Fruit fly (Drosophila melanogaster) whole organism, wandering third instar larva: ENCODE measurements around the gene CG18661.

ENCODE experiments used
- Abd-B ChIP-seq: fragments of >200 bp; optimal IDR thresholded peaks from 2 replicates; lab custom pipeline; 2017; ENCODE audit warnings: missing biosample characterization, missing genetic modification characterization
- CG32264 ChIP-seq: fragments of 200-800 bp; sonication (Bioruptor generic); optimal IDR thresholded peaks from 2 replicates; lab custom pipeline; 2016; ENCODE audit warnings: missing biosample characterization, missing genetic modification characterization
- CG9705 ChIP-seq: fragments of 200-800 bp; sonication (Bioruptor generic); optimal IDR thresholded peaks from 2 replicates; lab custom pipeline; 2018; ENCODE audit warnings: missing biosample characterization, mild to moderate bottlenecking, missing genetic modification characterization
- CrebA ChIP-seq: fragments of 200-800 bp; sonication (Bioruptor generic); optimal IDR thresholded peaks from 2 replicates; lab custom pipeline; 2016; ENCODE audit warnings: missing biosample characterization, mild to moderate bottlenecking, missing genetic modification characterization, borderline replicate concordance
- Dfd ChIP-seq: fragments of >200 bp; optimal IDR thresholded peaks from 2 replicates; lab custom pipeline; 2017; ENCODE audit warnings: missing biosample characterization, missing genetic modification characterization
- Dif ChIP-seq: fragments of 200-275, 200-300 bp; sonication (Bioruptor generic); optimal IDR thresholded peaks from 2 replicates; lab custom pipeline; 2018; ENCODE audit warnings: missing biosample characterization, missing genetic modification characterization; ENCODE audit not compliant: partially characterized antibody
- GATAd ChIP-seq: sonication (Bioruptor generic); optimal IDR thresholded peaks from 2 replicates; lab custom pipeline; 2016; ENCODE audit warnings: missing biosample characterization, missing genetic modification characterization
- HLH106 ChIP-seq: fragments of 200-800 bp; optimal IDR thresholded peaks from 3 replicates; lab custom pipeline; 2019; ENCODE audit warnings: missing biosample characterization, mild to moderate bottlenecking, missing genetic modification characterization, moderate library complexity
- Hnf4 ChIP-seq: fragments of 200-800 bp; sonication (Bioruptor generic); optimal IDR thresholded peaks from 2 replicates; lab custom pipeline; 2016; ENCODE audit warnings: missing biosample characterization, mild to moderate bottlenecking, missing genetic modification characterization
- Hr78 ChIP-seq: fragments of >200 bp; optimal IDR thresholded peaks from 2 replicates; lab custom pipeline; 2017; ENCODE audit warnings: missing biosample characterization, missing genetic modification characterization
- Hr83 ChIP-seq: fragments of 200-300 bp; sonication (Bioruptor generic); optimal IDR thresholded peaks from 2 replicates; lab custom pipeline; 2016; ENCODE audit warnings: missing biosample characterization, mild to moderate bottlenecking, missing genetic modification characterization, moderate library complexity; ENCODE audit not compliant: poor library complexity, severe bottlenecking
- Jra ChIP-seq: sonication (Bioruptor generic); optimal IDR thresholded peaks from 2 replicates; lab custom pipeline; 2016; ENCODE audit warnings: missing biosample characterization, missing genetic modification characterization
- Mio ChIP-seq: sonication (Bioruptor generic); optimal IDR thresholded peaks from 2 replicates; lab custom pipeline; 2016; ENCODE audit warnings: missing biosample characterization, missing genetic modification characterization
- Myc ChIP-seq: fragments of >200 bp; optimal IDR thresholded peaks from 2 replicates; lab custom pipeline; 2017
- N ChIP-seq: fragments of >200 bp; optimal IDR thresholded peaks from 2 replicates; lab custom pipeline; 2018; ENCODE audit warnings: missing biosample characterization, missing external identifiers, missing genetic modification characterization
- OdsH ChIP-seq: fragments of 200-800 bp; sonication (Bioruptor generic); optimal IDR thresholded peaks from 2 replicates; lab custom pipeline; 2016; ENCODE audit warnings: missing biosample characterization, mild to moderate bottlenecking, missing genetic modification characterization
- Rel ChIP-seq, 2 experiments: fragments of 200-800 bp; sonication (Bioruptor generic) in 1 of 2; optimal IDR thresholded peaks; 2 replicates in 1 of 2; 3 replicates in 1 of 2; lab custom pipeline; 2016 to 2019; ENCODE audit warnings: mild to moderate bottlenecking in 2 of 2, missing biosample characterization in 2 of 2, missing genetic modification characterization in 2 of 2, moderate library complexity in 1 of 2
- Sp1 ChIP-seq: fragments of 200-800 bp; sonication (Bioruptor generic); optimal IDR thresholded peaks from 3 replicates; lab custom pipeline; 2019; ENCODE audit warnings: missing biosample characterization, mild to moderate bottlenecking, missing genetic modification characterization, moderate library complexity
- Vsx2 ChIP-seq: fragments of 200-300, 225-300 bp; sonication (Bioruptor generic); optimal IDR thresholded peaks from 2 replicates; lab custom pipeline; 2018; ENCODE audit warnings: missing biosample characterization, missing genetic modification characterization; ENCODE audit not compliant: partially characterized antibody
- br ChIP-seq: fragments of 200-800 bp; sonication (Bioruptor generic); optimal IDR thresholded peaks from 2 replicates; lab custom pipeline; 2016; ENCODE audit warnings: missing biosample characterization, missing genetic modification characterization
- brk ChIP-seq: fragments of 200-800 bp; sonication (Bioruptor generic); optimal IDR thresholded peaks from 2 replicates; lab custom pipeline; 2016; ENCODE audit warnings: missing biosample characterization, mild to moderate bottlenecking, missing genetic modification characterization
- dl ChIP-seq, 2 experiments: fragments of 175-275, 200-275 bp in 1 of 2; fragments of 200-275 bp in 1 of 2; sonication (Bioruptor generic); optimal IDR thresholded peaks; lab custom pipeline; 2018; ENCODE audit warnings: mild to moderate bottlenecking in 2 of 2, missing biosample characterization in 2 of 2, missing genetic modification characterization in 2 of 2, moderate library complexity in 2 of 2; ENCODE audit not compliant: partially characterized antibody in 2 of 2, insufficient read depth in 1 of 2
- dmrt93B ChIP-seq: fragments of 200-800 bp; sonication (Bioruptor generic); optimal IDR thresholded peaks from 2 replicates; lab custom pipeline; 2018; ENCODE audit warnings: missing biosample characterization, mild to moderate bottlenecking, missing genetic modification characterization
- dsf ChIP-seq: sonication (Bioruptor generic); optimal IDR thresholded peaks from 2 replicates; lab custom pipeline; 2016; ENCODE audit warnings: missing biosample characterization, missing genetic modification characterization, borderline replicate concordance
- ey ChIP-seq: fragments of 200-800 bp; sonication (Bioruptor generic); optimal IDR thresholded peaks from 2 replicates; lab custom pipeline; 2016; ENCODE audit warnings: missing biosample characterization, missing genetic modification characterization
- foxo ChIP-seq, 2 experiments: fragments of 200-800 bp; sonication (Bioruptor generic); optimal IDR thresholded peaks; 2 replicates in 1 of 2; 3 replicates in 1 of 2; lab custom pipeline; 2016 to 2017; ENCODE audit warnings: missing biosample characterization in 2 of 2, missing genetic modification characterization in 2 of 2
- fru ChIP-seq: fragments of 200-800 bp; sonication (Bioruptor generic); optimal IDR thresholded peaks from 3 replicates; lab custom pipeline; 2016; ENCODE audit warnings: missing biosample characterization, mild to moderate bottlenecking, missing genetic modification characterization
- h ChIP-seq: fragments of 200-800 bp; sonication (Bioruptor generic); optimal IDR thresholded peaks from 3 replicates; lab custom pipeline; 2016; ENCODE audit warnings: missing biosample characterization, mild to moderate bottlenecking, missing genetic modification characterization
- jim ChIP-seq: fragments of 175-275, 200-325 bp; sonication (Bioruptor generic); optimal IDR thresholded peaks from 2 replicates; lab custom pipeline; 2016; ENCODE audit warnings: missing biosample characterization, mild to moderate bottlenecking, missing genetic modification characterization
- lola ChIP-seq: fragments of >200 bp; optimal IDR thresholded peaks from 2 replicates; lab custom pipeline; 2017; ENCODE audit warnings: missing biosample characterization, missing genetic modification characterization
- pan ChIP-seq: fragments of >200 bp; optimal IDR thresholded peaks from 2 replicates; lab custom pipeline; 2017
- psq ChIP-seq: fragments of 200-800 bp; sonication (Bioruptor generic); optimal IDR thresholded peaks from 3 replicates; lab custom pipeline; 2017; ENCODE audit warnings: missing biosample characterization, mild to moderate bottlenecking, missing genetic modification characterization, moderate library complexity
- rgr ChIP-seq: fragments of 200-800 bp; sonication (Bioruptor generic); optimal IDR thresholded peaks from 3 replicates; lab custom pipeline; 2016; ENCODE audit warnings: missing biosample characterization, mild to moderate bottlenecking, missing genetic modification characterization
- sage ChIP-seq: fragments of 200-800 bp; sonication (Bioruptor generic); optimal IDR thresholded peaks from 2 replicates; lab custom pipeline; 2016; ENCODE audit warnings: missing biosample characterization, mild to moderate bottlenecking, missing genetic modification characterization
- sv ChIP-seq: fragments of 200-800 bp; sonication (Bioruptor generic); optimal IDR thresholded peaks from 3 replicates; lab custom pipeline; 2016; ENCODE audit warnings: missing biosample characterization, missing genetic modification characterization
- tai ChIP-seq: sonication (Bioruptor generic); optimal IDR thresholded peaks from 2 replicates; lab custom pipeline; 2016; ENCODE audit warnings: missing biosample characterization, missing genetic modification characterization
- usp ChIP-seq: fragments of >200 bp; optimal IDR thresholded peaks from 2 replicates; lab custom pipeline; 2017; ENCODE audit warnings: missing biosample characterization, missing genetic modification characterization
- woc ChIP-seq: sonication (Bioruptor generic); optimal IDR thresholded peaks from 2 replicates; lab custom pipeline; 2016; ENCODE audit warnings: missing biosample characterization, mild to moderate bottlenecking, missing genetic modification characterization

The CG18661 gene

DNA sequence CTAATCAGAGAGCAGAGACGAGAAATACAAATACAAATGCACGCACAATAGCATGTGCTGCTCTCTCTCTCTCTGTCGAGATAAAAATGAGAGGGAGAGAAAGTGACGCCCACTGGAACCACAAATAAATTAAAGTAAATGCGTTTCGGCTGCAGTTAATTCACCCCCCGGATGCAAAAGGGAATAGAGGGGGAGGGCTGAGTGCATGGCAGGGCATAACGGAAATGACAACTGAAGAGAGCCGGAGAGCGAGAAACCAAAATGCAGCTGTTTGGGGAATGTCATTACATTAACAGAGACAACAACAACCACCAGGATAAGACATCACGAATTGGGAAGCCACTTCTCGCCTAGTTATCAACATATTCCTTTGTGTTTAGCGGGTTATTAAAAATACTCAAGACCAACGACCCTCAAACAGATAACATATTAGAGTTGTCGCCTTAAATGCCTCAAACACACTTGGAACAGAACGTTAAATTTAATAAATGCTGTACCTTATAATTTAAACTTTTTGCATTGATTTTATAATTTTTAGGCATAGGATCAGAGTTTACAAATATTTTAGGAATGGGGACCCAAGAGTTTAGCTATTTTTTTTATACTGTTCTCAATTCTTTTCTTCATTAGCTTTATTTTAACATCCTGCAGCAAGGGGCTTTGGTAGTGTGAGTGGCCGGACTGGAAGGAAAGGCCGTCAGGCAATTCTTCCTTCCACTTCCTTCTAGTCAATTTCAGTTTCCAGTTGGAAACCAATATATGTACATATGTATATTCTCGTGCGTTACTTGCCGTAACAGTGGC, 47.3 kb upstream of the CG18661 start (continued):
- TF ChIP-seq CrebA (GFP tag; lab: Kevin White, UChicago) (no peak), dsf (GFP tag; lab: Kevin White, UChicago) (no peak), Mio (no peak), sv (GFP tag; lab: Kevin White, UChicago) (no peak), N (GFP tag; lab: Kevin White, UChicago) (no peak), Hr83 (GFP tag; lab: Kevin White, UChicago) (peak; percentile 30), Dfd (GFP tag; lab: Kevin White, UChicago) (no peak), Rel (GFP tag; optimal IDR thresholded peaks at IDR 0.05; lab: Kevin White, UChicago) (no peak), Rel (tag; optimal IDR thresholded peaks at IDR 0.05; lab: Kevin White, UChicago) (peak; percentile 14)

DNA sequence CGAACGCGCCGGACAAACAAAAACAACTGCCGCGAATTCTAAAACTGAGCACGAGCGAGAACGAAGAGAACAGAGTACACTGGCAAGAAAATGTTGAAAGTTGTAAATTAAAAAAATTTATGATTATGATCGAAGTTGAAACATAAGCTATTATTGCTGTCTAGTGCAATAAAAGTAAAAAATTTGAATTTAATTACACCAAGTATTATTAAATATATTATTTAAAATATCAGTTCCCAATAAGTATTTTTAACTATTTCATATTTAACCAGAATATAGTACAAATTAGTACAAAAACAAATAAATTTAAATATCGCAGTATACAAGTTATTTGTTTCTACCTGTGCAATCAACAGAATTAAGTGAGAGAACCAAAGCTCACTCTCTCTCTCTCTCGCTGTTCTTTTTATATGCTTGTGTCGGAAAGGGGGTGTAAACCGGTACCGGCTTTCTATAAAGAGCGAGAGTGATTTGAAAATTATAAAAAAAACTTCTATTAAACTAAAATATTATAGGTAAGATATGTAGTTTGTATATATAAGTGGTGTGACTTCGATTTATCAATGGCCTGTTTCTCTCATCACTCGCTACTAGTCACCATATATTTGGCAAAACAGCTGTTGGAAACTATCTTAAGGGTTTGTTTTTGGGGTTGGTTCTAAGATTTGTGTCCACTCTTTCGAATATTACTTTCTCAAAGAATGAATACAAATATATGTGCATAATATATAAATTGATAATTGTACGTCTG, 46.0 kb upstream of the CG18661 start, which contains the start of gene C1GalTA:
Gene C1GalTA (minus strand): TSS at position 33 of the 751 bp plus-strand sequence.
- no peak for TF ChIP-seq Abd-B
- peak; percentile 96 for TF ChIP-seq psq (GFP tag; lab: Kevin White, UChicago)
- TF ChIP-seq Hr83 (GFP tag; lab: Kevin White, UChicago): no peak
- TF ChIP-seq ey: peak; percentile 69
- no peak for TF ChIP-seq lola
- peak; percentile 83 for TF ChIP-seq Hnf4 (GFP tag; lab: Kevin White, UChicago)
- peak; percentile 81 for TF ChIP-seq br (GFP tag; lab: Kevin White, UChicago)
- no peak for TF ChIP-seq pan (lab: Kevin White, UChicago)
- TF ChIP-seq Dfd (GFP tag; lab: Kevin White, UChicago): peak; percentile 80
- peak; percentile 29 for TF ChIP-seq sage (GFP tag; lab: Kevin White, UChicago)
- no peak for TF ChIP-seq Myc
- no peak for TF ChIP-seq GATAd (GFP tag; lab: Kevin White, UChicago)
- TF ChIP-seq HLH106 (tag; lab: Kevin White, UChicago): peak; percentile 99
- TF ChIP-seq OdsH (GFP tag; lab: Kevin White, UChicago): peak; percentile 98
- TF ChIP-seq h (GFP tag; lab: Kevin White, UChicago): peak; percentile 88
- TF ChIP-seq Dif (GFP tag; lab: Kevin White, UChicago): peak; percentile 70
- peak; percentile 92 for TF ChIP-seq CG9705 (GFP tag; lab: Kevin White, UChicago)
- no peak for TF ChIP-seq Hr78
- no peak for TF ChIP-seq jim (GFP tag; lab: Kevin White, UChicago)
- no peak for TF ChIP-seq N (GFP tag; lab: Kevin White, UChicago)
- no peak for TF ChIP-seq CG32264 (GFP tag; lab: Kevin White, UChicago)
- peak; percentile 87 for TF ChIP-seq sv (GFP tag; lab: Kevin White, UChicago)
- TF ChIP-seq dl (GFP tag; optimal IDR thresholded peaks at IDR 0.05; lab: Kevin White, UChicago; ENCODE audit: insufficient read depth in 1 of 2, partially characterized antibody in 2 of 2): peak; percentile 36 to 42
- TF ChIP-seq CrebA (GFP tag; lab: Kevin White, UChicago): no peak
- TF ChIP-seq brk: peak; percentile 88
- TF ChIP-seq dmrt93B (GFP tag; lab: Kevin White, UChicago): peak; percentile 96
- peak; percentile 88 for TF ChIP-seq fru
- TF ChIP-seq woc: peak; percentile 69
- no peak for TF ChIP-seq usp (GFP tag; lab: Kevin White, UChicago)
- TF ChIP-seq Jra (GFP tag; lab: Kevin White, UChicago): peak; percentile 36
- peak; percentile 96 for TF ChIP-seq rgr (GFP tag; lab: Kevin White, UChicago)
- TF ChIP-seq foxo (GFP tag; optimal IDR thresholded peaks at IDR 0.05; lab: Kevin White, UChicago): peak in 1 of 2 experiments; percentile 98
- TF ChIP-seq Sp1 (GFP tag; lab: Kevin White, UChicago): peak; percentile 99
- no peak for TF ChIP-seq Mio
- TF ChIP-seq Rel (GFP tag; optimal IDR thresholded peaks at IDR 0.05; lab: Kevin White, UChicago): peak; percentile 65
- TF ChIP-seq Rel (tag; optimal IDR thresholded peaks at IDR 0.05; lab: Kevin White, UChicago): peak; percentile 90
- TF ChIP-seq dsf (GFP tag; lab: Kevin White, UChicago): no peak
- no peak for TF ChIP-seq Vsx2
- TF ChIP-seq tai: peak; percentile 41
